Fruit fly (Drosophila melanogaster) whole organism, adult: ENCODE measurements around the gene TwdlY.

Source experiments
- CG12768 ChIP-seq: fragments of 200-800 bp; sonication (Bioruptor generic); optimal IDR thresholded peaks from 2 replicates; lab custom pipeline; 2017; ENCODE audit warnings: missing biosample characterization, missing genetic modification characterization, mild to moderate bottlenecking, moderate library complexity, missing genetic modification reagents
- CG5204 ChIP-seq: fragments of 200-800 bp; sonication (Bioruptor generic); optimal IDR thresholded peaks from 2 replicates; lab custom pipeline; 2016; ENCODE audit warnings: missing biosample characterization, missing genetic modification characterization
- CG7101 ChIP-seq: fragments of 200-800 bp; sonication (Bioruptor generic); optimal IDR thresholded peaks from 2 replicates; lab custom pipeline; 2018; ENCODE audit warnings: missing biosample characterization, mild to moderate bottlenecking, missing genetic modification characterization, moderate library complexity
- Mnt ChIP-seq: fragments of 200-800 bp; sonication (Bioruptor generic); optimal IDR thresholded peaks from 2 replicates; lab custom pipeline; 2016; ENCODE audit warnings: missing biosample characterization, mild to moderate bottlenecking, missing genetic modification characterization
- kay ChIP-seq: fragments of 200-800 bp; sonication (Bioruptor generic); peaks from one replicate; lab custom pipeline; 2016; ENCODE audit warnings: missing biosample characterization, missing genetic modification characterization, borderline replicate concordance
- toe ChIP-seq: fragments of 200-800 bp; sonication (Bioruptor generic); optimal IDR thresholded peaks from 2 replicates; lab custom pipeline; 2016; ENCODE audit warnings: missing biosample characterization, missing genetic modification characterization

dm6 chrX:16706774-16707173 is 28.0 kb upstream of the TwdlY start, which contains the start of gene CG9672:
- TF ChIP-seq CG7101 (tag; lab: Kevin White, UChicago) (no peak), toe (GFP tag; lab: Kevin White, UChicago) (no peak), CG12768 (GFP tag; lab: Kevin White, UChicago) (no peak), kay (GFP tag; lab: Kevin White, UChicago) (no peak), CG5204 (GFP tag; lab: Kevin White, UChicago) (no peak), Mnt (GFP tag; lab: Kevin White, UChicago) (no peak)
